Worm (Caenorhabditis elegans): Measurements from ENCODE around the gene lips-6.

The lips-6 gene

ce11 chrIV:12015586-12015985, at the start of gene lips-6:
lips-6 (minus strand) TSS chrIV:12015686.
- TF ChIP-seq pes-1 (GFP tag; IDR thresholded peaks at IDR 0.05) (no peak), tbx-11 (GFP tag; IDR thresholded peaks at IDR 0.05) (no peak), aly-1 (tag; optimal IDR thresholded peaks at IDR 0.05) (no peak), F13C5.2 (tag; optimal IDR thresholded peaks at IDR 0.05) (no peak), hmbx-1 (tag; optimal IDR thresholded peaks at IDR 0.05) (no peak), sea-1 (GFP tag; conservative IDR thresholded peaks at IDR 0.05) (no peak), tra-4 (tag; optimal IDR thresholded peaks at IDR 0.05) (no peak), B0310.2 (tag; optimal IDR thresholded peaks at IDR 0.05) (no peak)

- no peak for TF ChIP-seq F13C5.2 (tag; optimal IDR thresholded peaks at IDR 0.05)
- TF ChIP-seq ceh-13 (GFP tag; optimal IDR thresholded peaks at IDR 0.05) = no peak
- TF ChIP-seq aly-1 (tag; optimal IDR thresholded peaks at IDR 0.05) = no peak
- no peak for TF ChIP-seq tbx-11 (GFP tag; IDR thresholded peaks at IDR 0.05)
- TF ChIP-seq B0310.2 (tag; optimal IDR thresholded peaks at IDR 0.05) = no peak
- TF ChIP-seq ceh-36 (tag; optimal IDR thresholded peaks at IDR 0.05) = no peak
- TF ChIP-seq pes-1 (GFP tag; IDR thresholded peaks at IDR 0.05) = no peak
- no peak for TF ChIP-seq scrt-1 (GFP tag; IDR thresholded peaks at IDR 0.05)
- TF ChIP-seq flt-1 (GFP tag; IDR thresholded peaks at IDR 0.05) = no peak
- TF ChIP-seq tbx-37 (GFP tag; conservative IDR thresholded peaks at IDR 0.05) = no peak
- no peak for TF ChIP-seq sea-1 (GFP tag; conservative IDR thresholded peaks at IDR 0.05)
- no peak for TF ChIP-seq hnd-1 (tag; optimal IDR thresholded peaks at IDR 0.05)
- no peak for TF ChIP-seq hmbx-1 (tag; optimal IDR thresholded peaks at IDR 0.05)
- no peak for TF ChIP-seq ama-1 (optimal IDR thresholded peaks at IDR 0.05)
- no peak for TF ChIP-seq tra-4 (tag; optimal IDR thresholded peaks at IDR 0.05)
- TF ChIP-seq ets-7 (tag; optimal IDR thresholded peaks at IDR 0.05) = no peak
- no peak for TF ChIP-seq hmg-4 (GFP tag; optimal IDR thresholded peaks at IDR 0.05)
These were observed 45.7 kb upstream of the lips-6 start, which contains the start of gene K08E4.8 for ce11 chrIV:12061229-12061628. K08E4.8 (minus strand) TSS chrIV:12061329.

DNA sequence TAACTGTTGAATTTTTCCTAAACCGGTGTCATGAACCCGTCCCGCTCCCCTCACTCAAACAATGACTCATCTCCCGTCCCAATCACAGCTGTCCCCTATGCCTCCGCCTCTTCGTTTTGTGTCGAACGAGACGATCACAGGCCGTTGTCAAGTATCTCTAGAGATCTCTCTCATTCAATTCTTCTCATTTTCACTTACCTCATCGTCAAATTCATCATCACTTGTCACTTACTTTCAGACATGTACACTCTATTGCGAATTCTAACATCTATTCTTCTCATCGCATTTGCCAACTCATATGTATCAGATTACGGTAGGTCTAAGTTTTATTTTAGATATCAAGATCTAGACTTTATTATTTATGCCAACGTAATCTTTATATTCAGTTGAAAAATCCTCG, 42.0 kb upstream of the lips-6 start, which contains the start of gene K08E4.3:
K08E4.3 (plus strand) TSS at position 235 of the 400 bp plus-strand sequence.
- TF ChIP-seq ets-7 (tag; optimal IDR thresholded peaks at IDR 0.05) (no peak), hnd-1 (tag; optimal IDR thresholded peaks at IDR 0.05) (no peak), ceh-36 (tag; optimal IDR thresholded peaks at IDR 0.05) (no peak), ceh-13 (GFP tag; optimal IDR thresholded peaks at IDR 0.05) (no peak), aly-1 (tag; optimal IDR thresholded peaks at IDR 0.05) (no peak), sea-1 (GFP tag; conservative IDR thresholded peaks at IDR 0.05) (no peak), pes-1 (GFP tag; IDR thresholded peaks at IDR 0.05) (no peak), tbx-11 (GFP tag; IDR thresholded peaks at IDR 0.05) (no peak), tra-4 (tag; optimal IDR thresholded peaks at IDR 0.05) (no peak), F13C5.2 (tag; optimal IDR thresholded peaks at IDR 0.05) (no peak)

DNA sequence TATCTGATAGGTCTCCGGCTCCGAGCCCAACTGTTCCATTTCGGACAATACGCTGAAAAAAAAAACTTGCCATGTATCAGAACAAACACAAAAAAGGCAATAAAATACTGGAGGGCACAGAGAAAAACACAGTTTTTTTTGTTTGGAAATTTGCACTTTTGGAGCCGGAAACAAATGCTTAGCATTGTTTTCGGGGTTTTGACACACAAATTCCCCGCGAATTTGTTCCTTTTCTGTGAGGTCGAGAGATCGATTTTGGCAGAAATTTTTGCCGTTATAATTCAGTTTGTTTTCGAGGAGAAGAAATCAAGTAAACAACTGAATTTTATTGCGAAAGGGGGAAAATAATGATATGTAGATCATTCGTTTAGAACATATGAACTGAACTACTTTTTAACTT, 41.1 kb upstream of the lips-6 start, which contains the start of gene K08E4.2:
K08E4.2 (minus strand) TSS at position 54 of the 400 bp plus-strand sequence.
- TF ChIP-seq F13C5.2 (tag; optimal IDR thresholded peaks at IDR 0.05) = no peak
- no peak for TF ChIP-seq tbx-11 (GFP tag; IDR thresholded peaks at IDR 0.05)
- TF ChIP-seq ets-7 (tag; optimal IDR thresholded peaks at IDR 0.05) = no peak
- no peak for TF ChIP-seq B0310.2 (tag; optimal IDR thresholded peaks at IDR 0.05)
- no peak for TF ChIP-seq flt-1 (GFP tag; IDR thresholded peaks at IDR 0.05)
- no peak for TF ChIP-seq scrt-1 (GFP tag; IDR thresholded peaks at IDR 0.05)
- TF ChIP-seq sea-1 (GFP tag; conservative IDR thresholded peaks at IDR 0.05) = no peak
- no peak for TF ChIP-seq tra-4 (tag; optimal IDR thresholded peaks at IDR 0.05)
- TF ChIP-seq pes-1 (GFP tag; IDR thresholded peaks at IDR 0.05) = no peak
- TF ChIP-seq ama-1 (optimal IDR thresholded peaks at IDR 0.05) = no peak
- TF ChIP-seq ceh-13 (GFP tag; optimal IDR thresholded peaks at IDR 0.05) = no peak
- no peak for TF ChIP-seq tbx-37 (GFP tag; conservative IDR thresholded peaks at IDR 0.05)
- no peak for TF ChIP-seq ceh-36 (tag; optimal IDR thresholded peaks at IDR 0.05)
- TF ChIP-seq aly-1 (tag; optimal IDR thresholded peaks at IDR 0.05) = no peak
- no peak for TF ChIP-seq hmg-4 (GFP tag; optimal IDR thresholded peaks at IDR 0.05)
- TF ChIP-seq hnd-1 (tag; optimal IDR thresholded peaks at IDR 0.05) = no peak
- no peak for TF ChIP-seq hmbx-1 (tag; optimal IDR thresholded peaks at IDR 0.05)

DNA sequence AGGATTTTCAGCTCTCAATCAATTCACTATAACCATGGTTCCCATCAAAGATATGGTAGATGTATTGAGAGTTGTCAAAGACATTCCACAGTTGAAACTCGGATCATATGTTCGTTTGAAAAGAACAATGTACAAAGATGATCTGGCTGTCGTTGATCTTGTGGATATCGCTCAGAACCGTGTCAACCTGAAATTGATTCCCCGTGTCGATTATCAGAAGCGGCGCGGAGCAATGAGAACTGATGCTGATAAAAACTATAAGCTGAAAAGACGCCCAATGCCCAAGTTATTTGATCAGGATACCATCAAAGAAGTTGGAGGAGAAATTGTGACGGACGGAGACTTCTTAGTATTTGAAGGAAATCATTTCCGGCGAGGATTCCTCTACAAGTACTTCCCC, 37.0 kb upstream of the lips-6 start:
- TF ChIP-seq aly-1 (tag; optimal IDR thresholded peaks at IDR 0.05) (no peak), flt-1 (GFP tag; IDR thresholded peaks at IDR 0.05) (no peak), ets-7 (tag; optimal IDR thresholded peaks at IDR 0.05) (no peak), scrt-1 (GFP tag; IDR thresholded peaks at IDR 0.05) (no peak), ceh-13 (GFP tag; optimal IDR thresholded peaks at IDR 0.05) (no peak), hnd-1 (tag; optimal IDR thresholded peaks at IDR 0.05) (no peak), pes-1 (GFP tag; IDR thresholded peaks at IDR 0.05) (no peak), hmg-4 (GFP tag; optimal IDR thresholded peaks at IDR 0.05) (no peak), hmbx-1 (tag; optimal IDR thresholded peaks at IDR 0.05) (no peak), sea-1 (GFP tag; conservative IDR thresholded peaks at IDR 0.05) (no peak), ceh-36 (tag; optimal IDR thresholded peaks at IDR 0.05) (no peak), tbx-11 (GFP tag; IDR thresholded peaks at IDR 0.05) (no peak), B0310.2 (tag; optimal IDR thresholded peaks at IDR 0.05) (no peak), tbx-37 (GFP tag; conservative IDR thresholded peaks at IDR 0.05) (no peak), tra-4 (tag; optimal IDR thresholded peaks at IDR 0.05) (no peak)

ce11 chrIV:12051049-12051792, 35.7 kb upstream of the lips-6 start, which contains the start of the genes bre-5 and spt-5:
bre-5 (minus strand) TSS chrIV:12051215.
spt-5 (plus strand) TSS chrIV:12051491.
- TF ChIP-seq ama-1 (optimal IDR thresholded peaks at IDR 0.05) = no peak
- no peak for TF ChIP-seq tra-4 (tag; optimal IDR thresholded peaks at IDR 0.05)
- no peak for TF ChIP-seq hnd-1 (tag; optimal IDR thresholded peaks at IDR 0.05)
- no peak for TF ChIP-seq hmg-4 (GFP tag; optimal IDR thresholded peaks at IDR 0.05)
- TF ChIP-seq sea-1 (GFP tag; conservative IDR thresholded peaks at IDR 0.05) = no peak
- TF ChIP-seq tbx-37 (GFP tag; conservative IDR thresholded peaks at IDR 0.05) = no peak
- no peak for TF ChIP-seq scrt-1 (GFP tag; IDR thresholded peaks at IDR 0.05)
